Worm (Caenorhabditis elegans): ENCODE data around the gene ech-8.

ce11 chrIV:10277716-10278115 lies 38.7 kb upstream of the ech-8 start, which contains the start of gene Y43C5A.4:
- TF ChIP-seq fos-1 (tag; optimal IDR thresholded peaks at IDR 0.05), result no peak
- TF ChIP-seq ztf-11 (tag; optimal IDR thresholded peaks at IDR 0.05), result no peak
